Fruit fly (Drosophila melanogaster) whole organism, prepupa: ENCODE measurements around the gene Polr3C.
"Not testable (repeated sequence)": the region's sequence is repeated elsewhere in the genome, so short reads cannot be mapped to it uniquely, and the experiment has no call there.

Source experiments
- CG10669 ChIP-seq: fragments of 200-800 bp; sonication (Bioruptor generic); optimal IDR thresholded peaks from 3 replicates; lab custom pipeline; 2018; ENCODE audit warnings: missing biosample characterization, mild to moderate bottlenecking, missing genetic modification characterization, moderate library complexity
- CG11294 ChIP-seq: fragments of 200-800 bp; sonication (Bioruptor generic); IDR thresholded peaks from 2 replicates; pipeline ENCODE4 v1.3.6; 2022; ENCODE audit warnings: missing biosample characterization, missing genetic modification characterization
- CG15336 ChIP-seq: fragments of 200-800 bp; sonication (Bioruptor generic); IDR thresholded peaks from 2 replicates; pipeline ENCODE4 v1.3.6; 2022; ENCODE audit warnings: missing biosample characterization, missing genetic modification characterization
- CG1621 ChIP-seq: fragments of 200-800 bp; sonication (Bioruptor generic); optimal IDR thresholded peaks from 3 replicates; lab custom pipeline; 2018; ENCODE audit warnings: missing biosample characterization, mild to moderate bottlenecking, missing genetic modification characterization
- CG3032 ChIP-seq: fragments of 200-800 bp; optimal IDR thresholded peaks from 2 replicates; lab custom pipeline; 2019; ENCODE audit warnings: missing biosample characterization, mild to moderate bottlenecking, missing genetic modification characterization, moderate library complexity
- CG31627 ChIP-seq: fragments of 200-800 bp; sonication (Bioruptor generic); optimal IDR thresholded peaks from 3 replicates; lab custom pipeline; 2016; ENCODE audit warnings: missing biosample characterization, missing genetic modification characterization
- CG34406 ChIP-seq: fragments of 200-800 bp; sonication (Bioruptor generic); optimal IDR thresholded peaks from 3 replicates; lab custom pipeline; 2016; ENCODE audit warnings: missing biosample characterization, missing genetic modification characterization
- CG4318 ChIP-seq: fragments of 200-800 bp; sonication (Bioruptor generic); optimal IDR thresholded peaks from 3 replicates; lab custom pipeline; 2017; ENCODE audit warnings: missing biosample characterization, mild to moderate bottlenecking, missing genetic modification characterization
- CG6163 ChIP-seq: fragments of 200-800 bp; sonication (Bioruptor generic); IDR thresholded peaks from 3 replicates; pipeline ENCODE4 v1.3.6; 2022; ENCODE audit warnings: missing biosample characterization, missing genetic modification characterization
- CG6276 ChIP-seq: fragments of 200-800 bp; sonication (Bioruptor generic); optimal IDR thresholded peaks from 2 replicates; lab custom pipeline; 2017; ENCODE audit warnings: missing biosample characterization, mild to moderate bottlenecking, missing genetic modification characterization
- CG6808 ChIP-seq: fragments of 200-800 bp; sonication (Bioruptor generic); optimal IDR thresholded peaks from 3 replicates; lab custom pipeline; 2017; ENCODE audit warnings: missing biosample characterization, missing genetic modification characterization, mild to moderate bottlenecking, moderate library complexity, missing genetic modification reagents
- Eip78C ChIP-seq: fragments of 200-800 bp; sonication (Bioruptor generic); peaks from one replicate; lab custom pipeline; 2016; ENCODE audit warnings: missing biosample characterization, missing genetic modification characterization
- Ets96B ChIP-seq: fragments of 200-800 bp; optimal IDR thresholded peaks from 2 replicates; lab custom pipeline; 2019; ENCODE audit warnings: missing biosample characterization, mild to moderate bottlenecking, missing genetic modification characterization, moderate library complexity
- Gug ChIP-seq: fragments of 200-800 bp; sonication (Bioruptor generic); IDR thresholded peaks from 2 replicates; pipeline ENCODE4 v1.3.6; 2022; ENCODE audit warnings: missing biosample characterization, missing genetic modification characterization
- Hr39 ChIP-seq: fragments of 200-800 bp; sonication (Bioruptor generic); optimal IDR thresholded peaks from 2 replicates; lab custom pipeline; 2016; ENCODE audit warnings: missing biosample characterization, missing genetic modification characterization
- Lpt ChIP-seq: fragments of 200-800 bp; sonication (Bioruptor generic); optimal IDR thresholded peaks from 3 replicates; lab custom pipeline; 2016; ENCODE audit warnings: missing biosample characterization, missing genetic modification characterization
- Sox102F ChIP-seq: fragments of 200-800 bp; sonication (Bioruptor generic); optimal IDR thresholded peaks from 2 replicates; lab custom pipeline; 2016; ENCODE audit warnings: missing biosample characterization, mild to moderate bottlenecking, missing genetic modification characterization
- achi ChIP-seq: fragments of 200-800 bp; sonication (Bioruptor generic); optimal IDR thresholded peaks from 3 replicates; lab custom pipeline; 2016; ENCODE audit warnings: missing biosample characterization, missing genetic modification characterization
- acj6 ChIP-seq: fragments of 200-800 bp; sonication (Bioruptor generic); optimal IDR thresholded peaks from 3 replicates; lab custom pipeline; 2016; ENCODE audit warnings: missing biosample characterization, missing genetic modification characterization
- dsx ChIP-seq: fragments of 200-800 bp; optimal IDR thresholded peaks from 3 replicates; lab custom pipeline; 2019; ENCODE audit warnings: missing biosample characterization, mild to moderate bottlenecking, missing genetic modification characterization, moderate library complexity; ENCODE audit not compliant: poor library complexity, severe bottlenecking
- eg ChIP-seq: fragments of 200-800 bp; sonication (Bioruptor generic); IDR thresholded peaks from 3 replicates; pipeline ENCODE4 v1.3.6; 2022; ENCODE audit warnings: missing biosample characterization, missing genetic modification characterization
- esn ChIP-seq: fragments of 200-800 bp; sonication (Bioruptor generic); optimal IDR thresholded peaks from 2 replicates; lab custom pipeline; 2016; ENCODE audit warnings: missing biosample characterization, mild to moderate bottlenecking, missing genetic modification characterization, moderate library complexity
- fkh ChIP-seq: fragments of 200-800 bp; sonication (Bioruptor generic); optimal IDR thresholded peaks from 3 replicates; lab custom pipeline; 2017; ENCODE audit warnings: missing biosample characterization, mild to moderate bottlenecking, missing genetic modification characterization, moderate library complexity
- net ChIP-seq: fragments of 200-800 bp; sonication (Bioruptor generic); optimal IDR thresholded peaks from 3 replicates; lab custom pipeline; 2016; ENCODE audit warnings: missing biosample characterization, missing genetic modification characterization
- spab ChIP-seq: fragments of 200-800 bp; sonication (Bioruptor generic); optimal IDR thresholded peaks from 2 replicates; lab custom pipeline; 2017; ENCODE audit warnings: missing biosample characterization, mild to moderate bottlenecking, missing genetic modification characterization, missing genetic modification reagents
- ss ChIP-seq, 2 experiments: fragments of 200-800 bp; sonication (Bioruptor generic); optimal IDR thresholded peaks; 2 replicates in 1 of 2; 3 replicates in 1 of 2; lab custom pipeline; 2017 to 2018; ENCODE audit warnings: mild to moderate bottlenecking in 2 of 2, missing biosample characterization in 2 of 2, missing genetic modification characterization in 2 of 2, moderate library complexity in 1 of 2

The Polr3C gene

dm6 chr3R:12454492-12454891, 5.7 kb upstream of the Polr3C start:
- TF ChIP-seq CG34406 (GFP tag; lab: Kevin White, UChicago) = no peak
- no peak for TF ChIP-seq CG1621 (tag; lab: Kevin White, UChicago)
- no peak for TF ChIP-seq CG10669 (GFP tag; lab: Kevin White, UChicago)
- no peak for TF ChIP-seq CG31627 (GFP tag; lab: Kevin White, UChicago)
- TF ChIP-seq eg (GFP tag; lab: Robert Waterston, UW) = no peak
- TF ChIP-seq dsx = no peak
- TF ChIP-seq CG11294 (GFP tag; lab: Robert Waterston, UW) = no peak
- no peak for TF ChIP-seq net
- no peak for TF ChIP-seq Ets96B
- no peak for TF ChIP-seq CG6163 (GFP tag; lab: Robert Waterston, UW)
- TF ChIP-seq Eip78C = no peak
- no peak for TF ChIP-seq Sox102F

- TF ChIP-seq ss (GFP tag; optimal IDR thresholded peaks at IDR 0.05; lab: Kevin White, UChicago) (no peak), esn (GFP tag; lab: Kevin White, UChicago) (peak; percentile 27)
- TF ChIP-seq, all 60 proteins: peak for 1
These were observed 3.8 kb upstream of the Polr3C start, which contains the start of gene trus for dm6 chr3R:12456370-12456940. TSS of gene trus (plus strand) at chr3R:12456573.

dm6 chr3R:12465198-12465597, 5.0 kb downstream of the Polr3C start, which contains the start of gene CG5608:
TSS of gene CG5608 (minus strand) at chr3R:12465298.
- not testable (repeated sequence) for TF ChIP-seq achi (GFP tag; lab: Kevin White, UChicago); CG15336 (GFP tag; lab: Robert Waterston, UW); CG4318 (GFP tag; lab: Kevin White, UChicago)

dm6 chr3R:12467675-12468074, 7.5 kb downstream of the Polr3C start, which contains the start of gene Hsp70Ba:
TSS of gene Hsp70Ba (minus strand) at chr3R:12467776.
- not testable (repeated sequence) for TF ChIP-seq Eip78C; CG6163 (GFP tag; lab: Robert Waterston, UW); Gug (GFP tag; lab: Robert Waterston, UW)

dm6 chr3R:12477239-12477865, 17.1 kb downstream of the Polr3C start:
- TF ChIP-seq ss (GFP tag; optimal IDR thresholded peaks at IDR 0.05; lab: Kevin White, UChicago) (peak in 1 of 2 experiments; percentile 17), CG6808 (peak; percentile 1), fkh (GFP tag; lab: Kevin White, UChicago) (peak; percentile 60)
- TF ChIP-seq, all 60 proteins: peak for 3; not testable (repeated sequence) for 57

dm6 chr3R:12502210-12502609, 42.0 kb downstream of the Polr3C start, which contains the start of gene Hsp70Bbb:
TSS of gene Hsp70Bbb (plus strand) at chr3R:12502510.
- TF ChIP-seq CG6276 (GFP tag; lab: Kevin White, UChicago); Lpt (GFP tag; lab: Kevin White, UChicago); acj6: not testable (repeated sequence)
- TF ChIP-seq, all 60 proteins: peak for 0; not testable (repeated sequence) for 60

- TF ChIP-seq net; ss (GFP tag; optimal IDR thresholded peaks at IDR 0.05; lab: Kevin White, UChicago); Hr39: not testable (repeated sequence)
These were observed 45.3 kb downstream of the Polr3C start, which contains the start of gene Hsp70Bb for dm6 chr3R:12505493-12505892. TSS of gene Hsp70Bb (plus strand) at chr3R:12505793.

dm6 chr3R:12508776-12509175, 48.6 kb downstream of the Polr3C start, which contains the start of gene Hsp70Bc:
TSS of gene Hsp70Bc (plus strand) at chr3R:12509076.
- not testable (repeated sequence) for TF ChIP-seq spab; Eip78C; CG3032 (tag; lab: Kevin White, UChicago)
